Worm (Caenorhabditis elegans): Measurements from ENCODE around the gene ssp-10.
A peak's percentile ranks its signal among the peaks of the same experiment; 100 is the strongest.

Gene ssp-10

DNA sequence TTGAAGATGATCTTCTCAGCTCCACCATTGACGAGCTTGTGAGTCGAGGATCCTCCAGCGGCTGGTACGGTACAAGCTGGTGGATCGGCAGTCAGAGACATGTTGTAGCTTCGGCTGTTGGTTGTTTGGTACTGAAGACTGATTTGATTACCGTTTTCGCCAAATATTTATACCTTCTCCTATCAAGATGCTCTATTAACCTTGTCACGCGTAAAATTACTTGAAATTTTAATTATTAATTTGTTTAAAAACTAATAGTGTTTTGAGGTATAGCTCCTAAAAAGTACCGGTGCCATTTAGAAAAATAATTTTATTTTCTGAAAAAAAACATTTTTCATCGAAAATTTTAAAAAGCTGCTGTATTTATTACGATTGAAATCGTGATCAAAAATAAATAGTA lies at the start of gene ssp-10:
Gene ssp-10 (minus strand): TSS at position 101 of the 400 bp plus-strand sequence.
- no peak for TF ChIP-seq ztf-25 (GFP tag; IDR thresholded peaks at IDR 0.05)
- TF ChIP-seq hsf-1 (GFP tag; IDR thresholded peaks at IDR 0.05) = no peak
- TF ChIP-seq ZK185.1 (tag; optimal IDR thresholded peaks at IDR 0.05; ENCODE audit: poor library complexity, severe bottlenecking) = no peak
- TF ChIP-seq cebp-2 (GFP tag; IDR thresholded peaks at IDR 0.05) = no peak
- no peak for TF ChIP-seq Y53G8AR.9 (GFP tag; conservative IDR thresholded peaks at IDR 0.05)
- TF ChIP-seq dpff-1 (tag; optimal IDR thresholded peaks at IDR 0.05) = no peak
- no peak for TF ChIP-seq mel-28 (tag; optimal IDR thresholded peaks at IDR 0.05; ENCODE audit: borderline replicate concordance)
- TF ChIP-seq lin-26 (GFP tag; IDR thresholded peaks at IDR 0.05) = no peak
- TF ChIP-seq let-607 (tag; optimal IDR thresholded peaks at IDR 0.05) = no peak
- TF ChIP-seq lin-54 (GFP tag; optimal IDR thresholded peaks at IDR 0.05) = no peak
- TF ChIP-seq attf-6 (GFP tag; IDR thresholded peaks at IDR 0.05) = no peak
- TF ChIP-seq mcd-1 (GFP tag; IDR thresholded peaks at IDR 0.05) = no peak
- no peak for TF ChIP-seq Y53F4B.3 (GFP tag; IDR thresholded peaks at IDR 0.05)

DNA sequence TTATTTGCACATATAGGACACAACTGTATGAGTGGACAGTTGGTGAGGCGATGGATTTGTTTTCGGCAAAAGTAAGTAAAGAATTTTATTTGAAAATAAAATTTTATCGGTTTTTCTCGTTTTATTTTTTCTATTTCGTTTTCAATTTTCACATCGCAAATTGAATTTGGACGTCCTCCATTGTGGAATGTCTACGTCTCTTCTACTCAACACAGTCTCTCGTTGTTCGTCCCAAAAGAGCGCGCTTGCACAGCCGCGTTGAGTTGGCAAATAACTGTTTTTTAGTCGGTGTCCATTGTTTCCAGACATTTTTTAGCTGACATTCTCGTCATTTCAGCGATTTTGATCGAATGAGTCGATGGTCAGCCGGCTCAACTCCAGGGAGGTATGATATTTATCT lies 48.4 kb upstream of the ssp-10 start:
- TF ChIP-seq dpl-1 (GFP tag; optimal IDR thresholded peaks at IDR 0.05) = no peak
- peak; percentile 94 for TF ChIP-seq hmg-1.2 (GFP tag; IDR thresholded peaks at IDR 0.05)
- TF ChIP-seq athp-1 (tag; optimal IDR thresholded peaks at IDR 0.05) = no peak
- no peak for TF ChIP-seq rcor-1 (GFP tag; IDR thresholded peaks at IDR 0.05)
- TF ChIP-seq F55B11.4 (tag; optimal IDR thresholded peaks at IDR 0.05; ENCODE audit: borderline replicate concordance, insufficient read depth) = no peak
- peak; percentile 78 to 85 for TF ChIP-seq let-607 (tag; optimal IDR thresholded peaks at IDR 0.05)
- no peak for TF ChIP-seq egl-44 (GFP tag; IDR thresholded peaks at IDR 0.05)
- TF ChIP-seq F37B4.10 (GFP tag; IDR thresholded peaks at IDR 0.05) = no peak
- no peak for TF ChIP-seq attf-5 (GFP tag; optimal IDR thresholded peaks at IDR 0.05)
- TF ChIP-seq bed-1 (GFP tag; IDR thresholded peaks at IDR 0.05) = no peak
- no peak for TF ChIP-seq madf-6 (GFP tag; IDR thresholded peaks at IDR 0.05)
- no peak for TF ChIP-seq nfyb-1 (GFP tag; IDR thresholded peaks at IDR 0.05)
- TF ChIP-seq zfh-2 (GFP tag; conservative IDR thresholded peaks at IDR 0.05) = no peak
- no peak for TF ChIP-seq gei-17 (GFP tag; optimal IDR thresholded peaks at IDR 0.05)
- TF ChIP-seq mcd-1 (GFP tag; IDR thresholded peaks at IDR 0.05) = peak; percentile 52
- TF ChIP-seq lin-54 (GFP tag; optimal IDR thresholded peaks at IDR 0.05) = no peak
- TF ChIP-seq nhr-80 (tag; optimal IDR thresholded peaks at IDR 0.05) = no peak
- TF ChIP-seq lag-1 (GFP tag; IDR thresholded peaks at IDR 0.05) = no peak
- no peak for TF ChIP-seq hsf-1 (GFP tag; IDR thresholded peaks at IDR 0.05)
- no peak for TF ChIP-seq mes-4 (tag; optimal IDR thresholded peaks at IDR 0.05)
- no peak for TF ChIP-seq zim-3 (tag; optimal IDR thresholded peaks at IDR 0.05)
- no peak for TF ChIP-seq nhr-120 (GFP tag; IDR thresholded peaks at IDR 0.05)
- TF ChIP-seq madf-3 (GFP tag; IDR thresholded peaks at IDR 0.05) = no peak
- TF ChIP-seq F22D6.2 (tag; optimal IDR thresholded peaks at IDR 0.05) = no peak
- TF ChIP-seq egl-18 (GFP tag; IDR thresholded peaks at IDR 0.05) = no peak
- no peak for TF ChIP-seq B0261.1 (tag; optimal IDR thresholded peaks at IDR 0.05)

DNA sequence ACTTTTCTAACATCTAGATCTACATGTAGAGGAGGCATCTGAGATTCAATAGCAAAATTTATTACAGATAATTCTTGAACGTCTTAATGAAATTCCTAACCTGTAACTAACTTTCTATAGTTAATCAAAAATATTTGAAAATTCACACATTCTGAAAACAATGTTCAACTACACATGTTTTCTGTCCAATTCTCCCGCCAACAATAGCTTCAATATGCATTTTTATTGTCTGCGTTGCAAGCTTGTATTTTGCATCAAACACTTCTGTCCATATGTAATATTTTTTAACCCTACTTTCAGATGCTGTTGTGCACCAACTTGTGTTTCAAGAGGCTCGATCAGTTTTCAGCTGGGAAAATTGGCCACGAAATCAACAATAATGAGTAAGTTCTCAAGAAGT lies 47.9 kb upstream of the ssp-10 start, which contains the start of gene tbc-3:
Gene tbc-3 (plus strand): TSS at position 301 of the 400 bp plus-strand sequence.
- TF ChIP-seq tlf-1 (GFP tag; optimal IDR thresholded peaks at IDR 0.05) (no peak), mel-28 (tag; optimal IDR thresholded peaks at IDR 0.05; ENCODE audit: borderline replicate concordance) (no peak), lag-1 (GFP tag; IDR thresholded peaks at IDR 0.05) (no peak), fkh-3 (tag; optimal IDR thresholded peaks at IDR 0.05) (no peak), F37B4.10 (GFP tag; IDR thresholded peaks at IDR 0.05) (no peak), hlh-12 (tag; optimal IDR thresholded peaks at IDR 0.05) (no peak), ceh-58 (GFP tag; IDR thresholded peaks at IDR 0.05) (no peak), ceh-91 (GFP tag; IDR thresholded peaks at IDR 0.05) (no peak), ztf-28 (GFP tag; IDR thresholded peaks at IDR 0.05) (no peak), pbrm-1 (GFP tag; IDR thresholded peaks at IDR 0.05) (no peak), hrde-1 (tag; optimal IDR thresholded peaks at IDR 0.05; ENCODE audit: borderline replicate concordance) (no peak), lin-40 (tag; optimal IDR thresholded peaks at IDR 0.05) (no peak), madf-3 (GFP tag; IDR thresholded peaks at IDR 0.05) (no peak), ztf-26 (tag; optimal IDR thresholded peaks at IDR 0.05) (no peak), nhr-27 (tag; optimal IDR thresholded peaks at IDR 0.05) (no peak)
